Worm (Caenorhabditis elegans): Measurements from ENCODE around the gene T23G5.3.

The T23G5.3 gene

ce11 chrIII:9231173-9231572, at the start of gene T23G5.3:
Gene T23G5.3, minus strand, starts transcription at chrIII:9231273.
- TF ChIP-seq ama-1 (optimal IDR thresholded peaks at IDR 0.05): no peak
- no peak for TF ChIP-seq tbx-37 (GFP tag; conservative IDR thresholded peaks at IDR 0.05)
- TF ChIP-seq scrt-1 (GFP tag; IDR thresholded peaks at IDR 0.05): no peak
- TF ChIP-seq pes-1 (GFP tag; IDR thresholded peaks at IDR 0.05): no peak
- TF ChIP-seq hmg-4 (GFP tag; optimal IDR thresholded peaks at IDR 0.05): no peak
- TF ChIP-seq B0310.2 (tag; optimal IDR thresholded peaks at IDR 0.05): no peak
- TF ChIP-seq tra-4 (tag; optimal IDR thresholded peaks at IDR 0.05): no peak
- TF ChIP-seq tbx-11 (GFP tag; IDR thresholded peaks at IDR 0.05): no peak
- no peak for TF ChIP-seq hnd-1 (tag; optimal IDR thresholded peaks at IDR 0.05)
- no peak for TF ChIP-seq F13C5.2 (tag; optimal IDR thresholded peaks at IDR 0.05)
- no peak for TF ChIP-seq flt-1 (GFP tag; IDR thresholded peaks at IDR 0.05)
- no peak for TF ChIP-seq aly-1 (tag; optimal IDR thresholded peaks at IDR 0.05)
- no peak for TF ChIP-seq ceh-36 (tag; optimal IDR thresholded peaks at IDR 0.05)
- no peak for TF ChIP-seq hmbx-1 (tag; optimal IDR thresholded peaks at IDR 0.05)
- no peak for TF ChIP-seq sea-1 (GFP tag; conservative IDR thresholded peaks at IDR 0.05)
- no peak for TF ChIP-seq ets-7 (tag; optimal IDR thresholded peaks at IDR 0.05)

- TF ChIP-seq scrt-1 (GFP tag; IDR thresholded peaks at IDR 0.05) (no peak), F13C5.2 (tag; optimal IDR thresholded peaks at IDR 0.05) (no peak), ama-1 (optimal IDR thresholded peaks at IDR 0.05) (no peak), B0310.2 (tag; optimal IDR thresholded peaks at IDR 0.05) (no peak), pes-1 (GFP tag; IDR thresholded peaks at IDR 0.05) (no peak), sea-1 (GFP tag; conservative IDR thresholded peaks at IDR 0.05) (no peak)
These were observed 46.7 kb upstream of the T23G5.3 start for ce11 chrIII:9277803-9278202.

ce11 chrIII:9272107-9272506, 41.0 kb upstream of the T23G5.3 start:
- no peak for TF ChIP-seq tbx-37 (GFP tag; conservative IDR thresholded peaks at IDR 0.05)

- TF ChIP-seq ceh-36 (tag; optimal IDR thresholded peaks at IDR 0.05) (no peak), flt-1 (GFP tag; IDR thresholded peaks at IDR 0.05) (no peak), hnd-1 (tag; optimal IDR thresholded peaks at IDR 0.05) (no peak), ama-1 (optimal IDR thresholded peaks at IDR 0.05) (no peak)
These were observed 40.4 kb upstream of the T23G5.3 start for ce11 chrIII:9271389-9271918.

- no peak for TF ChIP-seq ets-7 (tag; optimal IDR thresholded peaks at IDR 0.05)
- TF ChIP-seq ama-1 (optimal IDR thresholded peaks at IDR 0.05): no peak
- TF ChIP-seq tra-4 (tag; optimal IDR thresholded peaks at IDR 0.05): no peak
- TF ChIP-seq hnd-1 (tag; optimal IDR thresholded peaks at IDR 0.05): no peak
These were observed 39.1 kb upstream of the T23G5.3 start for ce11 chrIII:9270183-9270582.

ce11 chrIII:9269012-9269471, 38.0 kb upstream of the T23G5.3 start, which contains the start of gene clip-1:
Gene clip-1, minus strand, starts transcription at chrIII:9269062.
- TF ChIP-seq F13C5.2 (tag; optimal IDR thresholded peaks at IDR 0.05): no peak
- TF ChIP-seq tra-4 (tag; optimal IDR thresholded peaks at IDR 0.05): no peak
- TF ChIP-seq B0310.2 (tag; optimal IDR thresholded peaks at IDR 0.05): no peak
- TF ChIP-seq ama-1 (optimal IDR thresholded peaks at IDR 0.05): no peak
- TF ChIP-seq ceh-13 (GFP tag; optimal IDR thresholded peaks at IDR 0.05): no peak
- no peak for TF ChIP-seq scrt-1 (GFP tag; IDR thresholded peaks at IDR 0.05)
- TF ChIP-seq tbx-37 (GFP tag; conservative IDR thresholded peaks at IDR 0.05): no peak
- TF ChIP-seq hmbx-1 (tag; optimal IDR thresholded peaks at IDR 0.05): no peak
- no peak for TF ChIP-seq tbx-11 (GFP tag; IDR thresholded peaks at IDR 0.05)
- TF ChIP-seq aly-1 (tag; optimal IDR thresholded peaks at IDR 0.05): no peak
- no peak for TF ChIP-seq ets-7 (tag; optimal IDR thresholded peaks at IDR 0.05)
- TF ChIP-seq pes-1 (GFP tag; IDR thresholded peaks at IDR 0.05): no peak
- no peak for TF ChIP-seq hmg-4 (GFP tag; optimal IDR thresholded peaks at IDR 0.05)

ce11 chrIII:9258510-9258909, 27.4 kb upstream of the T23G5.3 start:
- no peak for TF ChIP-seq hmg-4 (GFP tag; optimal IDR thresholded peaks at IDR 0.05)

ce11 chrIII:9256961-9257360, 25.9 kb upstream of the T23G5.3 start, which contains the start of gene M01A8.1:
Gene M01A8.1, plus strand, starts transcription at chrIII:9257261.
- TF ChIP-seq ceh-36 (tag; optimal IDR thresholded peaks at IDR 0.05) (no peak), aly-1 (tag; optimal IDR thresholded peaks at IDR 0.05) (no peak), B0310.2 (tag; optimal IDR thresholded peaks at IDR 0.05) (no peak), scrt-1 (GFP tag; IDR thresholded peaks at IDR 0.05) (no peak), sea-1 (GFP tag; conservative IDR thresholded peaks at IDR 0.05) (no peak)

- no peak for TF ChIP-seq tbx-11 (GFP tag; IDR thresholded peaks at IDR 0.05)
- no peak for TF ChIP-seq ama-1 (optimal IDR thresholded peaks at IDR 0.05)
- TF ChIP-seq scrt-1 (GFP tag; IDR thresholded peaks at IDR 0.05): no peak
- TF ChIP-seq aly-1 (tag; optimal IDR thresholded peaks at IDR 0.05): no peak
- no peak for TF ChIP-seq hmbx-1 (tag; optimal IDR thresholded peaks at IDR 0.05)
- no peak for TF ChIP-seq B0310.2 (tag; optimal IDR thresholded peaks at IDR 0.05)
- no peak for TF ChIP-seq ceh-36 (tag; optimal IDR thresholded peaks at IDR 0.05)
- no peak for TF ChIP-seq F13C5.2 (tag; optimal IDR thresholded peaks at IDR 0.05)
- no peak for TF ChIP-seq hmg-4 (GFP tag; optimal IDR thresholded peaks at IDR 0.05)
- TF ChIP-seq tra-4 (tag; optimal IDR thresholded peaks at IDR 0.05): no peak
These were observed 24.7 kb upstream of the T23G5.3 start for ce11 chrIII:9255801-9256200.
